In the genomic region with DNA sequence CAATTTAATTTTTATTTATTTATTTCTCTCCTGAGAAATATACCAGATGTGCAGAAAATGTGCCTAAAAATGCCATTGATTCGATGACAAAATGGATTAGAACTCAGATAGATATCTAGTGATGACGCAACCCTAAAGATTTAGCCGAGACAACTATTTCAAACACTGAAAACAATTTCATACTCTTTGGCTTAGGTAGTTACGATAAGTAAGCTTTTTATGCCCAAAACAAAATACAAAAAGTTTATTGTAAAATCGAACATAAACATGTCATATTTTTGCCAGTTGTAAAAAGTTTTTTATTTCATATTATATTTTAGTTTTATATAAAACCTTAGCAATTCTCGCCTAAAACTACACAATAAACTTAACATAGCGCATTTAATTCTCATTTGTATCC, we compare ENCODE assay signal across 1 fruit fly cellular context.
TF ChIP-seq lines count a peak whose summit lies in the region.

A gene (minus strand): TSS at position 54 of the 400 bp plus-strand sequence.

TF ChIP-seq in whole organism, embryonic, 481 proteins besides CTCF, POLR2A, EP300 and RAD21 (continued from another document and continues in another):
- TF ChIP-seq dimm (GFP tag; IDR thresholded peaks at IDR 0.05; lab: Robert Waterston, UW) (no peak), CG2875 (GFP tag; optimal IDR thresholded peaks at IDR 0.05; lab: Kevin White, UChicago) (no peak), Dfd (GFP tag; optimal IDR thresholded peaks at IDR 0.05; lab: Kevin White, UChicago) (no peak), cas (GFP tag; IDR thresholded peaks at IDR 0.05; lab: Robert Waterston, UW) (no peak), CG11560 (tag; IDR thresholded peaks at IDR 0.05; lab: Robert Waterston, UW) (no peak), fru (optimal IDR thresholded peaks at IDR 0.05; lab: Kevin White, UChicago) (no peak), mirr (GFP tag; optimal IDR thresholded peaks at IDR 0.05; lab: Kevin White, UChicago) (no peak), CG34422 (GFP tag; IDR thresholded peaks at IDR 0.05; lab: Robert Waterston, UW) (no peak), Adf1 (GFP tag; IDR thresholded peaks at IDR 0.05; lab: Robert Waterston, UW) (no peak), Sry-δ (GFP tag; optimal IDR thresholded peaks at IDR 0.05; lab: Kevin White, UChicago) (peak; percentile 42), CG10147 (GFP tag; optimal IDR thresholded peaks at IDR 0.05; lab: Kevin White, UChicago) (no peak), CG5953 (GFP tag; IDR thresholded peaks at IDR 0.05; lab: Robert Waterston, UW) (no peak), CG6689 (GFP tag; IDR thresholded peaks at IDR 0.05; lab: Robert Waterston, UW) (no peak), CG15479 (GFP tag; optimal IDR thresholded peaks at IDR 0.05; lab: Kevin White, UChicago) (no peak), ranshi (GFP tag; IDR thresholded peaks at IDR 0.05; lab: Robert Waterston, UW) (no peak), Nf-YB (GFP tag; optimal IDR thresholded peaks at IDR 0.05; lab: Kevin White, UChicago) (no peak), CG7357 (GFP tag; IDR thresholded peaks at IDR 0.05; lab: Robert Waterston, UW) (no peak), ac (GFP tag; optimal IDR thresholded peaks at IDR 0.05; lab: Kevin White, UChicago) (no peak), CG18764 (GFP tag; optimal IDR thresholded peaks at IDR 0.05; lab: Kevin White, UChicago) (no peak), Oaz (GFP tag; IDR thresholded peaks at IDR 0.05; lab: Robert Waterston, UW) (no peak), BtbVII (GFP tag; optimal IDR thresholded peaks at IDR 0.05; lab: Kevin White, UChicago) (no peak), Lpt (GFP tag; optimal IDR thresholded peaks at IDR 0.05; lab: Kevin White, UChicago) (no peak), Mes4 (GFP tag; optimal IDR thresholded peaks at IDR 0.05; lab: Kevin White, UChicago) (no peak), CG14441 (GFP tag; IDR thresholded peaks at IDR 0.05; lab: Robert Waterston, UW) (no peak), CG4282 (GFP tag; optimal IDR thresholded peaks at IDR 0.05; lab: Kevin White, UChicago) (no peak), CG4617 (GFP tag; optimal IDR thresholded peaks at IDR 0.05; lab: Kevin White, UChicago; ENCODE audit: borderline replicate concordance) (peak; percentile 81), stc (GFP tag; IDR thresholded peaks at IDR 0.05; lab: Robert Waterston, UW) (peak; percentile 41; the same call in 1 of the 2 replicates), CG11723 (GFP tag; optimal IDR thresholded peaks at IDR 0.05; lab: Kevin White, UChicago) (no peak), tin (GFP tag; optimal IDR thresholded peaks at IDR 0.05; lab: Kevin White, UChicago) (peak; percentile 27), Nf-YC (tag; optimal IDR thresholded peaks at IDR 0.05; lab: Kevin White, UChicago) (peak; percentile 5), abd-A (tag; optimal IDR thresholded peaks at IDR 0.05; lab: Kevin White, UChicago) (peak; percentile 15), gcm (GFP tag; optimal IDR thresholded peaks at IDR 0.05; lab: Kevin White, UChicago) (peak; percentile 28), Awh (GFP tag; IDR thresholded peaks at IDR 0.05; lab: Robert Waterston, UW) (no peak), fd3F (GFP tag; optimal IDR thresholded peaks at IDR 0.05; lab: Kevin White, UChicago) (peak; percentile 4), al (GFP tag; IDR thresholded peaks at IDR 0.05; lab: Robert Waterston, UW) (0 out of 2 replicates have a peak, but pooled peaks have one; percentile 25), kah (GFP tag; optimal IDR thresholded peaks at IDR 0.05; lab: Kevin White, UChicago) (no peak), CG12104 (GFP tag; optimal IDR thresholded peaks at IDR 0.05; lab: Kevin White, UChicago) (no peak), CG1529 (GFP tag; optimal IDR thresholded peaks at IDR 0.05; lab: Kevin White, UChicago) (no peak), CG18011 (GFP tag; optimal IDR thresholded peaks at IDR 0.05; lab: Kevin White, UChicago) (no peak), amos (GFP tag; IDR thresholded peaks at IDR 0.05; lab: Robert Waterston, UW; ENCODE audit: partially characterized antibody) (0 out of 2 replicates have a peak, but pooled peaks have one; percentile 21), z (GFP tag; IDR thresholded peaks at IDR 0.05; lab: Robert Waterston, UW) (no peak), CG3838 (GFP tag; optimal IDR thresholded peaks at IDR 0.05; lab: Kevin White, UChicago) (no peak), gce (GFP tag; IDR thresholded peaks at IDR 0.05; lab: Robert Waterston, UW) (0 out of 3 replicates have a peak, but pooled peaks have one; percentile 16), Ptx1 (GFP tag; IDR thresholded peaks at IDR 0.05; lab: Robert Waterston, UW) (peak; percentile 36; the same call in 1 of the 2 replicates), H15 (GFP tag; IDR thresholded peaks at IDR 0.05; lab: Robert Waterston, UW) (no peak), Hsf (GFP tag; optimal IDR thresholded peaks at IDR 0.05; lab: Kevin White, UChicago) (peak; percentile 37), Usf (GFP tag; optimal IDR thresholded peaks at IDR 0.05; lab: Kevin White, UChicago) (no peak), croc (GFP tag; conservative IDR thresholded peaks at IDR 0.05; lab: Robert Waterston, UW) (no peak), CG10959 (GFP tag; IDR thresholded peaks at IDR 0.05; lab: Robert Waterston, UW) (no peak), eyg (GFP tag; optimal IDR thresholded peaks at IDR 0.05; lab: Kevin White, UChicago) (no peak), CG6765 (GFP tag; optimal IDR thresholded peaks at IDR 0.05; lab: Kevin White, UChicago) (no peak), NC2α (GFP tag; optimal IDR thresholded peaks at IDR 0.05; lab: Kevin White, UChicago) (no peak), inv (GFP tag; IDR thresholded peaks at IDR 0.05; lab: Robert Waterston, UW; ENCODE audit: partially characterized antibody) (no peak), Bteb2 (GFP tag; optimal IDR thresholded peaks at IDR 0.05; lab: Kevin White, UChicago) (no peak), gt (GFP tag; IDR thresholded peaks at IDR 0.05; lab: Robert Waterston, UW) (no peak), Aef1 (GFP tag; IDR thresholded peaks at IDR 0.05; lab: Robert Waterston, UW) (peak; percentile 22; the same call in 1 of the 3 replicates), NFAT (GFP tag; IDR thresholded peaks at IDR 0.05; lab: Robert Waterston, UW) (0 out of 2 replicates have a peak, but pooled peaks have one; percentile 5), chm (GFP tag; IDR thresholded peaks at IDR 0.05; lab: Robert Waterston, UW) (no peak), CG13123 (GFP tag; optimal IDR thresholded peaks at IDR 0.05; lab: Kevin White, UChicago) (no peak), disco-r (GFP tag; optimal IDR thresholded peaks at IDR 0.05; lab: Kevin White, UChicago) (no peak), chinmo (GFP tag; IDR thresholded peaks at IDR 0.05; lab: Robert Waterston, UW; ENCODE audit: partially characterized antibody) (no peak), vfl (GFP tag; optimal IDR thresholded peaks at IDR 0.05; lab: Kevin White, UChicago) (no peak), lmd (GFP tag; IDR thresholded peaks at IDR 0.05; lab: Robert Waterston, UW) (no peak; the same call in 1 of the 2 replicates), CG8765 (GFP tag; IDR thresholded peaks at IDR 0.05; lab: Robert Waterston, UW) (no peak), CG30020 (tag; optimal IDR thresholded peaks at IDR 0.05; lab: Kevin White, UChicago) (peak; percentile 2), CG6683 (GFP tag; optimal IDR thresholded peaks at IDR 0.05; lab: Kevin White, UChicago) (no peak), ato (GFP tag; IDR thresholded peaks at IDR 0.05; lab: Robert Waterston, UW; ENCODE audit: partially characterized antibody) (no peak), CG13775 (GFP tag; optimal IDR thresholded peaks at IDR 0.05; lab: Kevin White, UChicago) (peak; percentile 22), CG10431 (GFP tag; optimal IDR thresholded peaks at IDR 0.05; lab: Kevin White, UChicago) (no peak), CG9609 (GFP tag; optimal IDR thresholded peaks at IDR 0.05; lab: Kevin White, UChicago) (no peak), CG11504 (tag; optimal IDR thresholded peaks at IDR 0.05; lab: Kevin White, UChicago) (peak; percentile 48), stwl (tag; optimal IDR thresholded peaks at IDR 0.05; lab: Kevin White, UChicago) (peak; percentile 57), so (GFP tag; IDR thresholded peaks at IDR 0.05; lab: Robert Waterston, UW) (no peak), br (optimal IDR thresholded peaks at IDR 0.05; lab: Kevin White, UChicago) (no peak), CG11093 (GFP tag; IDR thresholded peaks at IDR 0.05; lab: Robert Waterston, UW) (no peak), Vsx1 (GFP tag; optimal IDR thresholded peaks at IDR 0.05; lab: Kevin White, UChicago) (no peak), CG9876 (GFP tag; optimal IDR thresholded peaks at IDR 0.05; lab: Kevin White, UChicago) (no peak), CG7372 (GFP tag; IDR thresholded peaks at IDR 0.05; lab: Robert Waterston, UW) (no peak), CG10543 (GFP tag; optimal IDR thresholded peaks at IDR 0.05; lab: Kevin White, UChicago) (no peak), oc (tag; optimal IDR thresholded peaks at IDR 0.05; lab: Kevin White, UChicago) (no peak), CG33213 (GFP tag; optimal IDR thresholded peaks at IDR 0.05; lab: Kevin White, UChicago) (peak; percentile 39), crol (GFP tag; IDR thresholded peaks at IDR 0.05; lab: Robert Waterston, UW) (no peak), CG13624 (GFP tag; optimal IDR thresholded peaks at IDR 0.05; lab: Kevin White, UChicago) (peak; percentile 39), CG15073 (GFP tag; optimal IDR thresholded peaks at IDR 0.05; lab: Kevin White, UChicago) (no peak), dmrt99B (tag; optimal IDR thresholded peaks at IDR 0.05; lab: Kevin White, UChicago) (peak; percentile 37), tll (GFP tag; optimal IDR thresholded peaks at IDR 0.05; lab: Kevin White, UChicago) (no peak), az2 (GFP tag; optimal IDR thresholded peaks at IDR 0.05; lab: Kevin White, UChicago) (peak; percentile 1), Dip2 (GFP tag; IDR thresholded peaks at IDR 0.05; lab: Robert Waterston, UW) (no peak), B-H2 (GFP tag; optimal IDR thresholded peaks at IDR 0.05; lab: Kevin White, UChicago) (peak; percentile 14), HmgD (GFP tag; optimal IDR thresholded peaks at IDR 0.05; lab: Kevin White, UChicago) (peak; percentile 21), Max (GFP tag; optimal IDR thresholded peaks at IDR 0.05; lab: Kevin White, UChicago) (no peak), vnd (GFP tag; IDR thresholded peaks at IDR 0.05; lab: Robert Waterston, UW; ENCODE audit: partially characterized antibody) (no peak), sr (GFP tag; IDR thresholded peaks at IDR 0.05; lab: Robert Waterston, UW) (no peak), Eip74EF (GFP tag; optimal IDR thresholded peaks at IDR 0.05; lab: Kevin White, UChicago) (no peak), CG17385 (GFP tag; optimal IDR thresholded peaks at IDR 0.05; lab: Kevin White, UChicago) (no peak), hb (GFP tag; IDR thresholded peaks at IDR 0.05; lab: Robert Waterston, UW; ENCODE audit: partially characterized antibody) (no peak), org-1 (GFP tag; optimal IDR thresholded peaks at IDR 0.05; lab: Kevin White, UChicago) (no peak), D19B (GFP tag; optimal IDR thresholded peaks at IDR 0.05; lab: Kevin White, UChicago) (no peak), CG4404 (GFP tag; IDR thresholded peaks at IDR 0.05; lab: Robert Waterston, UW) (no peak), Pdp1 (GFP tag; optimal IDR thresholded peaks at IDR 0.05; lab: Kevin White, UChicago) (peak in 1 of 2 experiments; percentile 96), phol (tag; optimal IDR thresholded peaks at IDR 0.05; lab: Kevin White, UChicago) (peak; percentile 49), Elba2 (GFP tag; optimal IDR thresholded peaks at IDR 0.05; lab: Kevin White, UChicago) (no peak), jigr1 (GFP tag; IDR thresholded peaks at IDR 0.05; lab: Robert Waterston, UW) (no peak), fd102C (GFP tag; optimal IDR thresholded peaks at IDR 0.05; lab: Kevin White, UChicago) (no peak), Chrac-16 (GFP tag; optimal IDR thresholded peaks at IDR 0.05; lab: Kevin White, UChicago) (peak; percentile 29), nom (GFP tag; optimal IDR thresholded peaks at IDR 0.05; lab: Kevin White, UChicago) (peak; percentile 9), salm (tag; optimal IDR thresholded peaks at IDR 0.05; lab: Kevin White, UChicago) (no peak), HmgZ (tag; optimal IDR thresholded peaks at IDR 0.05; lab: Kevin White, UChicago) (peak; percentile 66), CG16813 (GFP tag; IDR thresholded peaks at IDR 0.05; lab: Robert Waterston, UW; ENCODE audit: partially characterized antibody) (no peak), ase (GFP tag; IDR thresholded peaks at IDR 0.05; lab: Robert Waterston, UW) (no peak), lbe (GFP tag; optimal IDR thresholded peaks at IDR 0.05; lab: Kevin White, UChicago) (no peak), jing (GFP tag; optimal IDR thresholded peaks at IDR 0.05; lab: Kevin White, UChicago) (no peak), Atf3 (GFP tag; optimal IDR thresholded peaks at IDR 0.05; lab: Kevin White, UChicago) (no peak), HHEX (GFP tag; optimal IDR thresholded peaks at IDR 0.05; lab: Kevin White, UChicago) (no peak), vvl (GFP tag; IDR thresholded peaks at IDR 0.05; lab: Robert Waterston, UW) (peak; percentile 63), CG17186 (GFP tag; optimal IDR thresholded peaks at IDR 0.05; lab: Kevin White, UChicago) (no peak), CG9215 (GFP tag; IDR thresholded peaks at IDR 0.05; lab: Robert Waterston, UW) (no peak), Ets65A (GFP tag; lab: Kevin White, UChicago) (no peak), CG9932 (GFP tag; IDR thresholded peaks at IDR 0.05; lab: Robert Waterston, UW) (peak; percentile 67), exex (tag; optimal IDR thresholded peaks at IDR 0.05; lab: Kevin White, UChicago) (no peak), CG31224 (GFP tag; IDR thresholded peaks at IDR 0.05; lab: Robert Waterston, UW) (no peak), CG6791 (GFP tag; IDR thresholded peaks at IDR 0.05; lab: Robert Waterston, UW; ENCODE audit: partially characterized antibody) (no peak; the same call in 2 of the 3 replicates), zen (tag; optimal IDR thresholded peaks at IDR 0.05; lab: Kevin White, UChicago) (peak; percentile 31), CG17568 (GFP tag; optimal IDR thresholded peaks at IDR 0.05; lab: Kevin White, UChicago) (peak; percentile 32), trh (GFP tag; optimal IDR thresholded peaks at IDR 0.05; lab: Kevin White, UChicago) (no peak), Stat92E (GFP tag; optimal IDR thresholded peaks at IDR 0.05; lab: Kevin White, UChicago) (no peak), HLH4C (GFP tag; IDR thresholded peaks at IDR 0.05; lab: Robert Waterston, UW; ENCODE audit: partially characterized antibody) (no peak), gfzf (GFP tag; optimal IDR thresholded peaks at IDR 0.05; lab: Kevin White, UChicago) (peak; percentile 93), Gug (GFP tag; IDR thresholded peaks at IDR 0.05; lab: Robert Waterston, UW) (no peak), HLH54F (GFP tag; optimal IDR thresholded peaks at IDR 0.05; lab: Kevin White, UChicago) (peak; percentile 14), CoRest (tag; optimal IDR thresholded peaks at IDR 0.05; lab: Kevin White, UChicago) (peak; percentile 43)
